Fruit fly (Drosophila melanogaster) whole organism, embryonic: Measurements from ENCODE around the gene CG9395.

Experiments used
- Atf6 ChIP-seq: fragments of 200-800 bp; sonication (Bioruptor generic); IDR thresholded peaks from 2 replicates; pipeline ENCODE4 v1.3.6; 2022; ENCODE audit warnings: missing biosample characterization, missing genetic modification characterization
- Blimp-1 ChIP-seq: fragments of 200-800 bp; sonication (Bioruptor generic); optimal IDR thresholded peaks from 3 replicates; lab custom pipeline; 2018; ENCODE audit warnings: missing biosample characterization, missing genetic modification characterization, mild to moderate bottlenecking, moderate library complexity, missing genetic modification reagents
- Bteb2 ChIP-seq: fragments of 200-800 bp; sonication (Bioruptor generic); optimal IDR thresholded peaks from 2 replicates; lab custom pipeline; 2016; ENCODE audit warnings: missing biosample characterization, missing genetic modification characterization
- CG14667 ChIP-seq: fragments of 200-800 bp; sonication (Bioruptor generic); IDR thresholded peaks from 2 replicates; pipeline ENCODE4 v1.3.6; 2022; ENCODE audit warnings: missing biosample characterization, missing genetic modification characterization
- CG16863 ChIP-seq: fragments of 200-800 bp; sonication (Bioruptor generic); optimal IDR thresholded peaks from 3 replicates; lab custom pipeline; 2016; ENCODE audit warnings: missing biosample characterization, missing genetic modification characterization
- CG32767 ChIP-seq: fragments of 200-800 bp; sonication (Bioruptor generic); IDR thresholded peaks from 2 replicates; pipeline ENCODE4 v1.3.6; 2022; ENCODE audit warnings: missing biosample characterization, missing genetic modification characterization
- CG6813 ChIP-seq: fragments of 200-800 bp; sonication (Bioruptor generic); optimal IDR thresholded peaks from 2 replicates; lab custom pipeline; 2017; ENCODE audit warnings: missing biosample characterization, missing genetic modification characterization, mild to moderate bottlenecking, moderate library complexity, missing genetic modification reagents
- CG6854 ChIP-seq: fragments of 200-800 bp; sonication (Bioruptor generic); optimal IDR thresholded peaks from 3 replicates; lab custom pipeline; 2017; ENCODE audit warnings: missing biosample characterization, mild to moderate bottlenecking, missing genetic modification characterization
- Six4 ChIP-seq: fragments of 200-800 bp; sonication (Bioruptor generic); optimal IDR thresholded peaks from 2 replicates; lab custom pipeline; 2016; ENCODE audit warnings: missing biosample characterization, missing genetic modification characterization
- dati ChIP-seq: fragments of 200-800 bp; sonication (Bioruptor generic); IDR thresholded peaks from 2 replicates; pipeline ENCODE4 v1.3.6; 2022; ENCODE audit warnings: missing biosample characterization, missing genetic modification characterization
- nau ChIP-seq: fragments of 200-800 bp; sonication (Bioruptor generic); optimal IDR thresholded peaks from 3 replicates; lab custom pipeline; 2017; ENCODE audit warnings: missing biosample characterization, mild to moderate bottlenecking, missing genetic modification characterization, missing genetic modification reagents
- pros ChIP-seq: fragments of 200-800 bp; sonication (Bioruptor generic); optimal IDR thresholded peaks from 3 replicates; lab custom pipeline; 2019; ENCODE audit warnings: missing biosample characterization, mild to moderate bottlenecking, missing genetic modification characterization, moderate library complexity
- slp2 ChIP-seq: fragments of 200-800 bp; sonication (Bioruptor generic); optimal IDR thresholded peaks from 2 replicates; lab custom pipeline; 2016; ENCODE audit warnings: missing biosample characterization, missing genetic modification characterization

dm6 chr2L:13367378-13367777 is 12.5 kb upstream of the CG9395 start, which contains the start of gene Tap42:
- TF ChIP-seq Bteb2 (GFP tag; lab: Kevin White, UChicago) (peak; percentile 13), CG32767 (GFP tag; lab: Robert Waterston, UW) (no peak), slp2 (GFP tag; lab: Kevin White, UChicago) (no peak), pros (GFP tag; lab: Kevin White, UChicago) (no peak), dati (GFP tag; lab: Robert Waterston, UW) (no peak), CG16863 (GFP tag; lab: Kevin White, UChicago) (no peak), nau (GFP tag; lab: Kevin White, UChicago) (no peak), Atf6 (GFP tag; lab: Robert Waterston, UW) (no peak), CG14667 (GFP tag; lab: Robert Waterston, UW) (no peak), CG6813 (GFP tag; lab: Kevin White, UChicago) (no peak), Six4 (GFP tag; lab: Kevin White, UChicago) (no peak), CG6854 (GFP tag; lab: Kevin White, UChicago) (no peak), Blimp-1 (GFP tag; lab: Kevin White, UChicago) (no peak)
